Worm (Caenorhabditis elegans): ENCODE results near the gene T01G5.7.

Gene T01G5.7

DNA sequence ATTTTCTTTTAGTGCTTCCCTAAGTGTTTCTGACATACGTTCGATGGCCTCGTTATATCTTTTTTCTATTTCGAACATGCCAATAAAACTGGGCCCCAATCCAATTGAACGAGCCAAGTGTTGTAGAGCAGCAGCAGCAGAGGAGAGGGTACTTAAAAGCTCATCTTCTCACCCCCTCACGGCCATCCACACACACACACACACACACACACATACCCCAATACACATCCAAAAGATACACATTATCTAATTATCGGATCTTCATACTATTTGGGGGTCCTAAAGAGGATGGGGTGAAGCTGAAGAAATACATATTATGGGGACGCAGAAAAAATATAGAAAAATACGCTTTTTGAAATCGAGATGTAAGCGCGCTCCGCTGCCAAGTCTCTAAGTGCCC, 39.0 kb upstream of the T01G5.7 start:
- TF ChIP-seq aha-1 (tag) = peak; percentile 71
- TF ChIP-seq aly-2 (tag; optimal IDR thresholded peaks at IDR 0.05) = no peak
- TF ChIP-seq dmd-6 (GFP tag; IDR thresholded peaks at IDR 0.05) = no peak
- no peak for TF ChIP-seq fos-1 (tag; optimal IDR thresholded peaks at IDR 0.05)
- no peak for TF ChIP-seq lsy-2 (tag; optimal IDR thresholded peaks at IDR 0.05)

DNA sequence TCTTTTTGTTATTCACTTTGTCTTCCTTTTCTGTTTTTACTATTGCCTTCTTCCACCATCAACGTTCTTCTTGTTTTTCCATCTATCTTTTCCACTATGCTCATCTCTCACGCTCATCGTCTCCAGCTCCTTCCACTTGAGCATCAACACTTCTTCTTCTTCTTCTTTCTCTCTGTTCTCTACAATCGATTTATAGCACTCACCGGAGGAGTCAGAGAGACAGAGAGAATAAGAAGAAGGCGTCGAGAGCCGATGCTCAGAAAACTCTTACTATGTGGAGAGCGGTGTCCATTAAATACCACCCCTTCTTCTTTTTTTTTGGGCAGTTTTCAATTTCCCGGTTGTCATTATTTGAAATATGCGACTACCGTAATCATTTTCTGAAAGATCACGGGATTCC, 36.9 kb upstream of the T01G5.7 start:
- TF ChIP-seq lsy-2 (tag; optimal IDR thresholded peaks at IDR 0.05) = peak in 1 of 2 experiments; percentile 32
- TF ChIP-seq ceh-28 (tag; optimal IDR thresholded peaks at IDR 0.05) = peak; percentile 35
- peak; percentile 43 for TF ChIP-seq rbr-2 (tag; optimal IDR thresholded peaks at IDR 0.05)
- TF ChIP-seq nhr-102 (tag; optimal IDR thresholded peaks at IDR 0.05) = no peak
- peak; percentile 10 for TF ChIP-seq mes-2 (tag; optimal IDR thresholded peaks at IDR 0.05; ENCODE audit: poor library complexity, severe bottlenecking)
- no peak for TF ChIP-seq nhr-10 (tag; optimal IDR thresholded peaks at IDR 0.05)
- TF ChIP-seq unc-62 (GFP tag; optimal IDR thresholded peaks at IDR 0.05 in 1 of 2) = peak in 1 of 2 experiments; percentile 25
- no peak for TF ChIP-seq unc-62 (tag; optimal IDR thresholded peaks at IDR 0.05)
- no peak for TF ChIP-seq F10B5.3 (tag; optimal IDR thresholded peaks at IDR 0.05)
- peak; percentile 65 for TF ChIP-seq hmg-1.1 (GFP tag; IDR thresholded peaks at IDR 0.05)
- TF ChIP-seq fkh-10 (GFP tag; optimal IDR thresholded peaks at IDR 0.05) = peak; percentile 82
- no peak for TF ChIP-seq lin-38 (GFP tag; IDR thresholded peaks at IDR 0.05)
- peak; percentile 80 for TF ChIP-seq aha-1 (tag)

DNA sequence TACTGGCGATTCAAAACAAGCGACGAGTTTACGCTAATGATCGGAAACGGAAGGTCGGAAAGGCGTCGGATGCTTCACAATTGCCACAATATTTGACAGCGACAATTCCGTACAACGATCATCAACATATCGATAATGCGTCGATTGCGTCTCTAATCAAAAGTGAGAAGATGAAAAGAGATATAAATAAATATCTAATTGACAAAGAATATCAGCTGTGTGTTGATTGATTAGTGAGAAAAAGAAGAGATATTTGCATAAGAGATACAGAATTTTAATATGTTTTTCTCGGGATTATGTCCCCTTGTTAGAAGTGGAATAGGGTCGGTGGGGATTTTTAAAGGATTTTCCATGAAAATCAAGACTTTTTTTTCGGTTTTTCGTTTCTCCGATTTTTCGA, 33.2 kb upstream of the T01G5.7 start:
- TF ChIP-seq skn-1 (tag; optimal IDR thresholded peaks at IDR 0.05) = no peak

- TF ChIP-seq unc-39 (tag; optimal IDR thresholded peaks at IDR 0.05) (no peak), lin-39 (tag; optimal IDR thresholded peaks at IDR 0.05) (no peak), egl-27 (tag; optimal IDR thresholded peaks at IDR 0.05) (no peak), ceh-62 (tag; optimal IDR thresholded peaks at IDR 0.05) (no peak), nhr-111 (GFP tag; optimal IDR thresholded peaks at IDR 0.05) (no peak), fos-1 (tag; optimal IDR thresholded peaks at IDR 0.05) (no peak), unc-130 (GFP tag; optimal IDR thresholded peaks at IDR 0.05) (peak; percentile 89), lin-29 (GFP tag; IDR thresholded peaks at IDR 0.05) (no peak), tra-1 (GFP tag; IDR thresholded peaks at IDR 0.05) (no peak), lin-13 (GFP tag; optimal IDR thresholded peaks at IDR 0.05) (peak; percentile 49), T26A8.4 (GFP tag; IDR thresholded peaks at IDR 0.05) (no peak), F26F4.8 (GFP tag; conservative IDR thresholded peaks at IDR 0.05) (no peak), mxl-3 (GFP tag; optimal IDR thresholded peaks at IDR 0.05) (no peak), ceh-28 (tag; optimal IDR thresholded peaks at IDR 0.05) (no peak), mdt-29 (GFP tag; IDR thresholded peaks at IDR 0.05) (no peak), dmd-8 (GFP tag; IDR thresholded peaks at IDR 0.05) (no peak), D1046.2 (GFP tag; IDR thresholded peaks at IDR 0.05) (no peak), lin-1 (GFP tag; IDR thresholded peaks at IDR 0.05) (no peak), tag-97 (GFP tag; IDR thresholded peaks at IDR 0.05) (no peak), Y48G9A.11 (GFP tag; IDR thresholded peaks at IDR 0.05) (no peak), cey-2 (tag; optimal IDR thresholded peaks at IDR 0.05; ENCODE audit: borderline replicate concordance, insufficient read depth) (no peak), nhr-6 (tag; optimal IDR thresholded peaks at IDR 0.05) (peak; percentile 69), pqm-1 (tag; optimal IDR thresholded peaks at IDR 0.05) (no peak), set-16 (GFP tag; IDR thresholded peaks at IDR 0.05) (no peak), F10B5.3 (tag; optimal IDR thresholded peaks at IDR 0.05) (no peak), nhr-48 (tag; optimal IDR thresholded peaks at IDR 0.05) (peak; percentile 1), php-3 (GFP tag; IDR thresholded peaks at IDR 0.05) (no peak), ZK546.5 (tag; optimal IDR thresholded peaks at IDR 0.05) (no peak), snpc-1.2 (GFP tag; IDR thresholded peaks at IDR 0.05) (no peak), lsy-2 (tag; optimal IDR thresholded peaks at IDR 0.05) (peak in 1 of 2 experiments; percentile 80), vab-7 (GFP tag; IDR thresholded peaks at IDR 0.05) (no peak), daf-12 (tag; optimal IDR thresholded peaks at IDR 0.05) (no peak), nhr-28 (tag; optimal IDR thresholded peaks at IDR 0.05) (no peak), ZK337.2 (GFP tag; IDR thresholded peaks at IDR 0.05) (0 out of 2 replicates have a peak, but pooled peaks have one; percentile 69), mep-1 (tag; optimal IDR thresholded peaks at IDR 0.05) (peak; percentile 48)
Measured at ce11 chrV:15082291-15082690, 29.5 kb upstream of the T01G5.7 start, which contains the start of the genes C01G10.10 and C01G10.9. Gene C01G10.10 (minus strand): TSS chrV:15082441. Gene C01G10.9 (plus strand): TSS chrV:15082530.
